Worm (Caenorhabditis elegans): Measurements from ENCODE around the gene C12D8.13.

DNA sequence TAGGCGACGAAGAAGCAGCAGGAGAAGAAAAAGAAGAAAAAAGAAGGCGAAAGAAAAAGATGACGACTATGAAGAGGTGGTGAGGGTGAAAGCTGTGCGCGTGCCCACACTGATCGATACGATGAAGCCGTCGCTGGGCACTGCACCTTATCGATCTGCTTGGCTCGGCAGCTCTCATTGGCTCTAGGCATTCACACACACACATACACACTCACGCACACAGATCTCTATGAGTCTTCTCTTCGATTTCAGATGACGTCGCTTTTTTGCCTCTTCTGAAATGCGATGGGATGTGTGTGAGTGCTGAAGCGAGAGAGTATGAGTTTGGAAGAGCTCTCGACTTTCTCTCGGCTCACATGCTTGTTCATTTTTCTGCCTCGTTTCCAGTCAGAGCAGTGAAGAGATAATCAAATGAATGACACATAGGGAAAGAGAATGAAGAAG is 45.9 kb downstream of the C12D8.13 start:
- TF ChIP-seq him-1 (tag; optimal IDR thresholded peaks at IDR 0.05) (peak; percentile 95), dao-5 (tag; optimal IDR thresholded peaks at IDR 0.05) (no peak), W03F9.2 (tag; optimal IDR thresholded peaks at IDR 0.05) (no peak)
